Fruit fly (Drosophila melanogaster): ENCODE measurements around the gene CG5646.
A peak's percentile ranks its signal among the peaks of the same experiment; 100 is the strongest.

Gene CG5646

DNA sequence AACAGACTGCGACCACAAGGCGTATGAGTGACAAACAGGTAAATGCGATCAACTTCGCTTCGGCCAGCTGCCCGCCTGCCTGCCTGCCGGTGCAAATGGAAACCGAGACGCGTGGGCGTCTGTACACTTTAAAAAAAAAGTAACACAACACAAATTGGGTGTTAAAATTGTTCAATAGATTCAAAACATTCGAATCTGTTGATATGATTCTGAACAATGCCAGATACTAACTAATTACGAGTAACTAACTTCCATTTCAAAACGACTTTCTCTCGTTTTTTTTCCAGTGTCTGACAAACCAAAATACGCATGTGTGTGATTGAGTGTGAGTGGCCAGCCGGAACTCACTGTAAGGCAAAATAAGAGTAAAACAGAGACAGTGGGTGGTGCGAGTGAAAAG is 8.6 kb upstream of the CG5646 start (continued):
- TF ChIP-seq CG2199 (GFP tag; IDR thresholded peaks at IDR 0.05) (0 out of 3 replicates have a peak, but pooled peaks have one; percentile 63), odd (GFP tag; optimal IDR thresholded peaks at IDR 0.05) (peak; percentile 64), CG33213 (GFP tag; optimal IDR thresholded peaks at IDR 0.05) (peak; percentile 91), fu2 (GFP tag; optimal IDR thresholded peaks at IDR 0.05) (peak; percentile 75), Asciz (GFP tag; optimal IDR thresholded peaks at IDR 0.05) (peak; percentile 81), lbe (GFP tag; optimal IDR thresholded peaks at IDR 0.05) (peak; percentile 89), ftz-f1 (GFP tag; optimal IDR thresholded peaks at IDR 0.05) (no peak), CG16863 (GFP tag; optimal IDR thresholded peaks at IDR 0.05) (peak; percentile 77), Med (GFP tag) (peak; percentile 99), Hsf (GFP tag; optimal IDR thresholded peaks at IDR 0.05) (peak; percentile 56), sim (GFP tag; IDR thresholded peaks at IDR 0.05) (peak; percentile 57; the same call in 1 of the 2 replicates), CTCF (GFP tag; optimal IDR thresholded peaks at IDR 0.05) (peak; percentile 51), crp (GFP tag; optimal IDR thresholded peaks at IDR 0.05) (peak in 1 of 2 experiments; percentile 5), CG9797 (GFP tag; optimal IDR thresholded peaks at IDR 0.05) (no peak), CG8359 (GFP tag; optimal IDR thresholded peaks at IDR 0.05; ENCODE audit: borderline replicate concordance) (peak; percentile 60), CG13775 (GFP tag; optimal IDR thresholded peaks at IDR 0.05) (peak; percentile 58), unc-4 (GFP tag; IDR thresholded peaks at IDR 0.05; ENCODE audit: partially characterized antibody) (no peak), Hand (GFP tag; optimal IDR thresholded peaks at IDR 0.05) (peak; percentile 57), CG12391 (tag; optimal IDR thresholded peaks at IDR 0.05) (peak; percentile 77), ranshi (GFP tag; IDR thresholded peaks at IDR 0.05) (peak; percentile 88), CG17829 (tag; optimal IDR thresholded peaks at IDR 0.05) (peak; percentile 81), pnt (GFP tag; optimal IDR thresholded peaks at IDR 0.05) (peak; percentile 73), CG4854 (GFP tag; optimal IDR thresholded peaks at IDR 0.05) (peak; percentile 78), trh (GFP tag; optimal IDR thresholded peaks at IDR 0.05) (peak; percentile 45), CG8765 (GFP tag; IDR thresholded peaks at IDR 0.05) (no peak), tap (tag; optimal IDR thresholded peaks at IDR 0.05) (peak; percentile 90), Fer3 (tag; optimal IDR thresholded peaks at IDR 0.05) (peak; percentile 92), Optix (GFP tag; IDR thresholded peaks at IDR 0.05) (peak; percentile 84), sima (GFP tag; optimal IDR thresholded peaks at IDR 0.05) (peak; percentile 63), trem (tag; optimal IDR thresholded peaks at IDR 0.05) (peak; percentile 53), CG11723 (GFP tag; optimal IDR thresholded peaks at IDR 0.05) (peak; percentile 87), CG3838 (GFP tag; optimal IDR thresholded peaks at IDR 0.05) (peak; percentile 5), zfh2 (GFP tag; optimal IDR thresholded peaks at IDR 0.05) (peak; percentile 81), CG6813 (GFP tag; optimal IDR thresholded peaks at IDR 0.05) (peak; percentile 88), Six4 (GFP tag; optimal IDR thresholded peaks at IDR 0.05) (peak; percentile 83), lmd (GFP tag; IDR thresholded peaks at IDR 0.05) (peak; percentile 90), crol (GFP tag; IDR thresholded peaks at IDR 0.05) (no peak), CG2202 (tag; optimal IDR thresholded peaks at IDR 0.05) (no peak), kay (GFP tag; optimal IDR thresholded peaks at IDR 0.05) (peak; percentile 83), btn (GFP tag; optimal IDR thresholded peaks at IDR 0.05) (peak; percentile 90), br (optimal IDR thresholded peaks at IDR 0.05) (no peak), CG16813 (GFP tag; IDR thresholded peaks at IDR 0.05; ENCODE audit: partially characterized antibody) (no peak), CoRest (tag; optimal IDR thresholded peaks at IDR 0.05) (no peak), nerfin-2 (GFP tag; IDR thresholded peaks at IDR 0.05; ENCODE audit: partially characterized antibody) (no peak), CG34422 (GFP tag; IDR thresholded peaks at IDR 0.05) (peak; percentile 91), CG4707 (GFP tag; optimal IDR thresholded peaks at IDR 0.05) (peak; percentile 0), psq (GFP tag; optimal IDR thresholded peaks at IDR 0.05) (peak; percentile 36), en (GFP tag; optimal IDR thresholded peaks at IDR 0.05) (peak; percentile 64), Dfd (GFP tag; optimal IDR thresholded peaks at IDR 0.05) (no peak), eve (GFP tag; optimal IDR thresholded peaks at IDR 0.05) (no peak), CG9437 (GFP tag; optimal IDR thresholded peaks at IDR 0.05) (peak; percentile 50), bab2 (GFP tag; optimal IDR thresholded peaks at IDR 0.05) (peak; percentile 93)

All from whole organism, embryonic.